Worm (Caenorhabditis elegans) whole organism, L3 larva: ENCODE data around the gene F57A10.4.

Experiments
- aly-2 ChIP-seq: fragments of 150-350 bp; optimal IDR thresholded peaks from 2 replicates; lab custom pipeline; 2014; ENCODE audit warnings: missing biosample characterization, missing genetic modification characterization
- ceh-16 ChIP-seq: sonication (generic microtip); optimal IDR thresholded peaks from 2 replicates; lab custom pipeline; 2017; ENCODE audit warnings: missing biosample characterization, missing genetic modification characterization
- egl-5 ChIP-seq: fragments of 150-350 bp; optimal IDR thresholded peaks from 2 replicates; lab custom pipeline; 2017; ENCODE audit warnings: missing biosample characterization, missing genetic modification reagents, missing genetic modification characterization, inconsistent platforms
- elt-2 ChIP-seq: sonication (generic microtip); optimal IDR thresholded peaks from 2 replicates; lab custom pipeline; 2016; ENCODE audit warnings: missing genetic modification reagents, mild to moderate bottlenecking, missing genetic modification characterization, missing compliant biosample characterization
- jun-1 ChIP-seq: fragments of 150-350 bp; optimal IDR thresholded peaks from 2 replicates; lab custom pipeline; 2014; ENCODE audit warnings: missing biosample characterization, missing genetic modification reagents, missing genetic modification characterization
- mdl-1 ChIP-seq: fragments of 150-350 bp; optimal IDR thresholded peaks from 2 replicates; lab custom pipeline; 2014; ENCODE audit warnings: missing biosample characterization, missing genetic modification characterization
- nfya-1 ChIP-seq: sonication (generic microtip); optimal IDR thresholded peaks from 2 replicates; lab custom pipeline; 2017; ENCODE audit warnings: missing genetic modification characterization, mild to moderate bottlenecking, missing compliant biosample characterization, antibody characterized with exemption, moderate library complexity; ENCODE audit not compliant: insufficient read depth
- nhr-237 ChIP-seq: fragments of 150-350 bp; optimal IDR thresholded peaks from 2 replicates; lab custom pipeline; 2014; ENCODE audit warnings: missing biosample characterization, missing genetic modification characterization
- nhr-25 ChIP-seq: sonication (generic microtip); optimal IDR thresholded peaks from 2 replicates; lab custom pipeline; 2017; ENCODE audit warnings: missing biosample characterization, missing genetic modification characterization
- nhr-28 ChIP-seq: fragments of 150-350 bp; optimal IDR thresholded peaks from 2 replicates; lab custom pipeline; 2014; ENCODE audit warnings: missing biosample characterization, missing genetic modification characterization
- nhr-43 ChIP-seq: sonication (generic microtip); optimal IDR thresholded peaks from 2 replicates; lab custom pipeline; 2016; ENCODE audit warnings: mild to moderate bottlenecking, missing genetic modification characterization, missing compliant biosample characterization; ENCODE audit not compliant: poor library complexity, severe bottlenecking
- skn-1 ChIP-seq: fragments of 150-350 bp; optimal IDR thresholded peaks from 2 replicates; lab custom pipeline; 2014; ENCODE audit warnings: missing biosample characterization, missing genetic modification characterization

DNA sequence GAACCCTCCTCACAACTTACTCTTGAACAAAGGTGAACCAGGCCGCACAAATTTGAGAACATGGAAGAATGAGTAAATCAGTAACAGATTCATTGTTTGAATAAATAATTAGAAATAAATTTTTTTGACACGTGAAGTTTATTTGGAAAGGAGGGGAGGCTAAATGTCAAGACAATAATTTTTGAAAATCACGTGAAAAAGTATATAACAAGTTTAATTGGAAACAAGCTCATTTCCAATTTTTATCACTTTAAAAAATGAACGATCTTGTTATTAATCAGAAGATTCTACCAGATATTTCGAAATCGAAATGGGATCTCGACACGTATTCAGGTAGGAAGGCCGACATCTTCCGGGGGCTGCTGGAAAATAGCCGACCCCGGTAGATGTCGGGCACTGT lies 42.6 kb upstream of the F57A10.4 start, which contains the start of the genes irld-57 and sfxn-1.3:
- TF ChIP-seq nhr-25 (tag; lab: Kevin White, UChicago) (no peak), egl-5 (tag; lab: Kevin White, UChicago) (no peak), nhr-28 (no peak), aly-2 (no peak), jun-1 (tag; lab: Kevin White, UChicago) (no peak), nhr-237 (no peak), elt-2 (no peak), nhr-43 (tag; lab: Kevin White, UChicago) (no peak), skn-1 (tag; lab: Kevin White, UChicago) (no peak), nfya-1 (tag; lab: Kevin White, UChicago) (no peak), mdl-1 (tag; lab: Kevin White, UChicago) (no peak), ceh-16 (tag; lab: Kevin White, UChicago) (no peak)
